Worm (Caenorhabditis elegans): Measurements from ENCODE around the gene snf-6.
A peak's percentile ranks its signal among the peaks of the same experiment; 100 is the strongest.

The snf-6 gene

ce11 chrIII:1508764-1509281, 23.8 kb downstream of the snf-6 start (continued):
- no peak for TF ChIP-seq ZK185.1 (tag; optimal IDR thresholded peaks at IDR 0.05; ENCODE audit: poor library complexity, severe bottlenecking)
- TF ChIP-seq hrde-1 (tag; optimal IDR thresholded peaks at IDR 0.05; ENCODE audit: borderline replicate concordance), result peak; percentile 21
- TF ChIP-seq let-607 (tag; optimal IDR thresholded peaks at IDR 0.05), result no peak
- TF ChIP-seq F57A8.1 (GFP tag; optimal IDR thresholded peaks at IDR 0.05), result no peak
- no peak for TF ChIP-seq T07F8.4 (tag; optimal IDR thresholded peaks at IDR 0.05)

- TF ChIP-seq madf-6 (GFP tag; IDR thresholded peaks at IDR 0.05) (no peak), B0336.3 (GFP tag; IDR thresholded peaks at IDR 0.05) (no peak), F52B5.7 (tag; optimal IDR thresholded peaks at IDR 0.05) (no peak), egrh-3 (GFP tag; IDR thresholded peaks at IDR 0.05) (peak; percentile 44; the same call in 1 of the 2 replicates), zfh-2 (GFP tag; conservative IDR thresholded peaks at IDR 0.05) (peak; percentile 74)
Measured at ce11 chrIII:1508244-1508643, 24.4 kb downstream of the snf-6 start.

- TF ChIP-seq hlh-12 (tag; optimal IDR thresholded peaks at IDR 0.05) (no peak), repo-1 (tag; optimal IDR thresholded peaks at IDR 0.05) (no peak), dpff-1 (tag; optimal IDR thresholded peaks at IDR 0.05) (no peak), attf-5 (GFP tag; optimal IDR thresholded peaks at IDR 0.05) (peak; percentile 3), dpl-1 (GFP tag; optimal IDR thresholded peaks at IDR 0.05) (no peak), F23B12.7 (tag; optimal IDR thresholded peaks at IDR 0.05; ENCODE audit: insufficient read depth) (peak; percentile 42), F49E8.2 (tag; optimal IDR thresholded peaks at IDR 0.05; ENCODE audit: insufficient read depth) (no peak), ccch-3 (GFP tag; optimal IDR thresholded peaks at IDR 0.05) (no peak), ztf-26 (tag; optimal IDR thresholded peaks at IDR 0.05) (no peak), sptf-2 (GFP tag; optimal IDR thresholded peaks at IDR 0.05) (no peak), C17E4.6 (GFP tag; IDR thresholded peaks at IDR 0.05) (no peak), F33H1.4 (GFP tag; IDR thresholded peaks at IDR 0.05) (peak; percentile 30; the same call in 1 of the 2 replicates), madf-6 (GFP tag; IDR thresholded peaks at IDR 0.05) (peak; percentile 55), K11D2.4 (GFP tag; IDR thresholded peaks at IDR 0.05) (no peak), T26A5.8 (tag; optimal IDR thresholded peaks at IDR 0.05) (no peak), efl-1 (GFP tag; optimal IDR thresholded peaks at IDR 0.05) (peak; percentile 16), ZK185.1 (tag; optimal IDR thresholded peaks at IDR 0.05; ENCODE audit: poor library complexity, severe bottlenecking) (no peak), ztf-18 (tag; optimal IDR thresholded peaks at IDR 0.05) (no peak), ceh-58 (GFP tag; IDR thresholded peaks at IDR 0.05) (no peak), B0035.1 (tag; optimal IDR thresholded peaks at IDR 0.05) (no peak), unc-62 (GFP tag; optimal IDR thresholded peaks at IDR 0.05) (no peak), lin-35 (GFP tag; optimal IDR thresholded peaks at IDR 0.05) (no peak), nhr-80 (tag; optimal IDR thresholded peaks at IDR 0.05) (no peak), zim-3 (tag; optimal IDR thresholded peaks at IDR 0.05) (no peak), ztf-22 (GFP tag; optimal IDR thresholded peaks at IDR 0.05) (no peak), hrde-1 (tag; optimal IDR thresholded peaks at IDR 0.05; ENCODE audit: borderline replicate concordance) (peak; percentile 10), F57C9.4 (tag; optimal IDR thresholded peaks at IDR 0.05) (no peak), fkh-3 (tag; optimal IDR thresholded peaks at IDR 0.05) (no peak), nhr-120 (GFP tag; IDR thresholded peaks at IDR 0.05) (no peak), snpc-3.4 (tag; optimal IDR thresholded peaks at IDR 0.05) (no peak), Y56A3A.18 (GFP tag; IDR thresholded peaks at IDR 0.05) (no peak), Y53G8AR.9 (GFP tag; conservative IDR thresholded peaks at IDR 0.05) (no peak), Y53F4B.3 (GFP tag; IDR thresholded peaks at IDR 0.05) (no peak), zfh-2 (GFP tag; conservative IDR thresholded peaks at IDR 0.05) (no peak), mcd-1 (GFP tag; IDR thresholded peaks at IDR 0.05) (peak; percentile 91), mel-28 (tag; optimal IDR thresholded peaks at IDR 0.05; ENCODE audit: borderline replicate concordance) (no peak), nfyb-1 (GFP tag; IDR thresholded peaks at IDR 0.05) (no peak)
Measured at ce11 chrIII:1495863-1496445, 36.7 kb downstream of the snf-6 start, which contains the start of the genes ave-1 and M01G5.1. Gene ave-1 (minus strand): TSS chrIII:1495975. Gene M01G5.1 (plus strand): TSS chrIII:1496401.
